Fruit fly (Drosophila melanogaster): ENCODE data around the gene CG45060.

CG45060 gene

DNA sequence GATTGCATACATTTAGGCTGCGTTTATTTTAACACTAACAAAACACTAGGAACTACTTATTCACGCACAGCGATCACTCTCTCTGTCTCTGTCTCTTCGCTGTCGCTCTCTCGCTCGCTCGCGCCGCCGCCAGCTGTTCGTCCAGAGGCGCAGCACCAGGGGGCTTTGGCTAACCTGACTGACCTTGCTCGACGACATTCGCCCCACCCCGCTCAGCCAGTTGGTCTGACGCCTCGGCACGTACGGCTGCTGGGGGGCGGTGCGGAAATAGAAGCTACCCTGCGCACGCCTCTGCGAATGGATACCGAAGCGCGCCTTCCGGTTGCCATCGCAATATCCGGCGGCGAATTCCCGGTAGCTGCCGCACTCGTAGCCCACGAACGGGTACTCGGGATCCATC lies 41.0 kb upstream of the CG45060 start (continued):
- TF ChIP-seq NFAT (GFP tag; IDR thresholded peaks at IDR 0.05) (0 out of 2 replicates have a peak, but pooled peaks have one; percentile 30), cato (GFP tag; optimal IDR thresholded peaks at IDR 0.05; ENCODE audit: borderline replicate concordance) (no peak), CG11560 (tag; IDR thresholded peaks at IDR 0.05) (no peak), slbo (GFP tag; IDR thresholded peaks at IDR 0.05) (peak; percentile 45), gem (tag; optimal IDR thresholded peaks at IDR 0.05) (no peak), CG32767 (GFP tag; IDR thresholded peaks at IDR 0.05) (no peak), CG4730 (GFP tag; IDR thresholded peaks at IDR 0.05) (no peak), croc (GFP tag; conservative IDR thresholded peaks at IDR 0.05) (no peak), vfl (GFP tag; optimal IDR thresholded peaks at IDR 0.05) (no peak), exex (tag; optimal IDR thresholded peaks at IDR 0.05) (no peak), Ada2b (GFP tag; IDR thresholded peaks at IDR 0.05) (peak; percentile 37; the same call in 1 of the 2 replicates), Gsc (GFP tag; IDR thresholded peaks at IDR 0.05) (no peak), CG6689 (GFP tag; IDR thresholded peaks at IDR 0.05) (0 out of 2 replicates have a peak, but pooled peaks have one; percentile 19), CG11456 (GFP tag; IDR thresholded peaks at IDR 0.05) (0 out of 3 replicates have a peak, but pooled peaks have one; percentile 49), Stat92E (GFP tag; optimal IDR thresholded peaks at IDR 0.05) (no peak), unc-4 (GFP tag; IDR thresholded peaks at IDR 0.05; ENCODE audit: partially characterized antibody) (no peak), Trl (optimal IDR thresholded peaks at IDR 0.05) (no peak), Trl (GFP tag; optimal IDR thresholded peaks at IDR 0.05) (no peak), CG32532 (GFP tag; IDR thresholded peaks at IDR 0.05) (peak; percentile 19; the same call in 1 of the 2 replicates), Max (GFP tag; optimal IDR thresholded peaks at IDR 0.05) (no peak), schlank (tag; optimal IDR thresholded peaks at IDR 0.05) (no peak), slp2 (GFP tag; optimal IDR thresholded peaks at IDR 0.05) (no peak), CG4617 (GFP tag; optimal IDR thresholded peaks at IDR 0.05; ENCODE audit: borderline replicate concordance) (no peak), pzg (GFP tag; optimal IDR thresholded peaks at IDR 0.05) (no peak), NK7.1 (GFP tag; optimal IDR thresholded peaks at IDR 0.05) (no peak), CG18619 (GFP tag; optimal IDR thresholded peaks at IDR 0.05) (no peak), PHDP (tag; optimal IDR thresholded peaks at IDR 0.05) (no peak), CG11723 (GFP tag; optimal IDR thresholded peaks at IDR 0.05) (no peak), CG17359 (tag; optimal IDR thresholded peaks at IDR 0.05) (no peak), CG13894 (tag; optimal IDR thresholded peaks at IDR 0.05) (no peak), Fer2 (tag; optimal IDR thresholded peaks at IDR 0.05) (no peak), stc (GFP tag; IDR thresholded peaks at IDR 0.05) (0 out of 2 replicates have a peak, but pooled peaks have one; percentile 22), Oaz (GFP tag; IDR thresholded peaks at IDR 0.05) (peak; percentile 52; the same call in 1 of the 2 replicates), prd (optimal IDR thresholded peaks at IDR 0.05) (no peak), prd (GFP tag; IDR thresholded peaks at IDR 0.05) (peak; percentile 34; the same call in 1 of the 3 replicates), ewg (GFP tag; optimal IDR thresholded peaks at IDR 0.05) (no peak), D19B (GFP tag; optimal IDR thresholded peaks at IDR 0.05) (no peak), onecut (GFP tag; IDR thresholded peaks at IDR 0.05) (no peak), ara (GFP tag; IDR thresholded peaks at IDR 0.05) (no peak), vvl (GFP tag; IDR thresholded peaks at IDR 0.05) (no peak), ash1 (GFP tag; optimal IDR thresholded peaks at IDR 0.05) (no peak), Bdp1 (GFP tag; optimal IDR thresholded peaks at IDR 0.05) (no peak), CG7357 (GFP tag; IDR thresholded peaks at IDR 0.05) (0 out of 3 replicates have a peak, but pooled peaks have one; percentile 26), CG5245 (GFP tag; optimal IDR thresholded peaks at IDR 0.05) (no peak), ERR (GFP tag; optimal IDR thresholded peaks at IDR 0.05) (no peak), CG43689 (GFP tag; IDR thresholded peaks at IDR 0.05) (no peak), ase (GFP tag; IDR thresholded peaks at IDR 0.05) (0 out of 3 replicates have a peak, but pooled peaks have one; percentile 28), CG5180 (GFP tag; optimal IDR thresholded peaks at IDR 0.05) (no peak), gt (GFP tag; IDR thresholded peaks at IDR 0.05) (no peak), HmgZ (tag; optimal IDR thresholded peaks at IDR 0.05) (no peak), CG11504 (tag; optimal IDR thresholded peaks at IDR 0.05) (peak; percentile 20), CG4424 (GFP tag; optimal IDR thresholded peaks at IDR 0.05) (no peak)

All from whole organism, embryonic.